Fruit fly (Drosophila melanogaster): ENCODE data around the gene Or33c.

Gene Or33c

DNA sequence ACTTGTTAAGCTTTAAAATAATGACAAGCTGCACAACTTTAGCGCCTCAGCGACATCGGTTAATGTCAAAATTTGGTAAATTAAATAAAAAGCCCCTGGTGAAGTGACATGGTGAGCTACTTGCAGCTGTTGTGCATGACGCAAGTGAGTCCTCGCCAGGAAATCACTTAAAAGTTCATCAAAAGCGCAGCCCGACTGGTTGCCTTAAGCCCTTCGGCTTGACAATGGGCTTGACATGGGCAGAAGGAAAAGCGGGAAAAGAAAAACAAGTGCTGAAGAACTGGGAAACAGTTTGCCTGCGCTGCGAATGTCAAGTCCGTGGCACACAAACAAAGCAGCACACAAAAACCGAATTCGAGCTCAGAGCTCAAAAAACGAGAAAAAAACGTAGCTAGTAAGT lies 9.9 kb downstream of the Or33c start, which contains the start of gene CG16964:
CG16964 (plus strand) TSS at position 301 of the 400 bp plus-strand sequence.
- TF ChIP-seq EcR (GFP tag; optimal IDR thresholded peaks at IDR 0.05) (no peak), Dll (optimal IDR thresholded peaks at IDR 0.05) (no peak), usp (GFP tag; optimal IDR thresholded peaks at IDR 0.05) (no peak), pan (optimal IDR thresholded peaks at IDR 0.05) (no peak), CG8478 (optimal IDR thresholded peaks at IDR 0.05) (no peak), psq (optimal IDR thresholded peaks at IDR 0.05) (no peak)

DNA sequence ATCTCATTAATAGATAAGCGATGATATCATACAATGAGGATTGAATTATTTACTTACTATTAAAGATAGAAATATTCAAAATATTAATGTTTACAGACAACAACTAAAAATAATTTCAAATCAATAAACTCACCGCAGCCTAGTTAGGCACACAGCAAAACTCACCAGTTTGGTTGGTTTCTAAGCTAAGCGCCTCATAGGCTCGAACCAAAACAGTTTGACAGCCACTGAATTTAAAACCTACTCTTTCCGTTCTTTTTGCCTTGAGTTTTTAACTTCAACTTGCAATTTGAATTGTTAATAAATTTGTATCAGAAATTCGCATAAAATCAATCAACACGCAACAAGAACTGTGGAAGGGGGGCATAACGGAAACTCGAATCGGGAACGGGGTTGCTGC lies 10.7 kb downstream of the Or33c start:
- no peak for TF ChIP-seq CG8478 (optimal IDR thresholded peaks at IDR 0.05)
- no peak for TF ChIP-seq psq (optimal IDR thresholded peaks at IDR 0.05)

DNA sequence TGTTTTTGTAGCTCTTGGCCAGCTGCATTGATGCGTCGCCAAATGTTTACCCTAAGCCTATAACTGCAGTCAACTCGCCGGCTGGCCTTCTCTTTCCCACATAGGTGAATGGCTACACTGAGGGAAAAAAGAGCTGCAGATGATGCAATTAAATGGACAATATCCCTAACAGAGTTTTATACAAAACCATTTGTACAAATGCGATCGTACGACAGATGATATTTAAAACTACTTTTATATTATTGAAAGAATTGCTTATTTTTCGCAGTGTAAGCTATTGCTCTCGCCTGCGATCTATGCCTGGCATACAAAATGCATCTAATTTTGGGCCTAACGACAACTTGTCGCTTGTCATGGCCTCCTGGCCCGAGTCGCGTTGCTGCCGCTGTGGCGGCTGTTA lies 12.1 kb downstream of the Or33c start:
- TF ChIP-seq pan (optimal IDR thresholded peaks at IDR 0.05) (no peak), EcR (GFP tag; optimal IDR thresholded peaks at IDR 0.05) (no peak), usp (GFP tag; optimal IDR thresholded peaks at IDR 0.05) (no peak), psq (optimal IDR thresholded peaks at IDR 0.05) (no peak), Dll (optimal IDR thresholded peaks at IDR 0.05) (no peak), CG8478 (optimal IDR thresholded peaks at IDR 0.05) (no peak)

DNA sequence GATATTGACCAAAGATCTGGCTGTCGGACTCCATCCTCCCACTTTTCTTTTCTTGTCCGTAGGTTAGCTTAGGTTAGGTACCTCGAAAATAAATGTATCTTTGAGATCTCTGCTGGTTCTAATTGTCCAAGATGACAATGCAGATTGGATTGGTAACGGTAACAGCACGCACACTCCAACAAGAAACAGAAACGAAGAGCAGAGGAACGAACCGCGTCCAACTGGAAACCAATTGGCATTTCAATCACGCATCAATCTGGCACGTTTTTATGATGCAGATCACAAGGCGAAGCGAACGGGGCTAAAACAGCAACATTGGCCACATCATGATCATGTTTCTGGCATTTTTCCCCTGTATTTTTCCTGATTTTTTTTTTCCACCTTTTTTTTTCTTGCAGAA lies 18.1 kb downstream of the Or33c start:
- TF ChIP-seq EcR (GFP tag; optimal IDR thresholded peaks at IDR 0.05) (no peak), CG8478 (optimal IDR thresholded peaks at IDR 0.05) (no peak), Dll (optimal IDR thresholded peaks at IDR 0.05) (no peak), usp (GFP tag; optimal IDR thresholded peaks at IDR 0.05) (no peak), psq (optimal IDR thresholded peaks at IDR 0.05) (no peak), pan (optimal IDR thresholded peaks at IDR 0.05) (no peak)

DNA sequence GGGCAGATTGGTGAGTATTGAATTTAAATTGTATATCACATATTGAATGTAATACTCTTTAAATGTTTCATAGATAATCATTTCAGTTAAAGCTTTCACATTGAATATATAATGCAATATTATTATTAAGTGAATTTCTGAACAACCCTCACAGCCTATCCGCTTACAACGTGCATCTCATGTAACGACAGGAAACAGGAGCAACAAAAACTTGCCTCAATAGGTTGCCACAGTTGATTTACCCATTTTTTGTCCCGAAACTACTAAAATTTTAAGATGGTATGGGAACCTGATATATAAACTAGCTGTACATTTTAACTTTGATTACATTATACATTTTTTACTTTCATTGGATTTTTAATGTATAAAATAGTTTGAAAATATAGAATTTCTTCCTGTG lies 21.0 kb downstream of the Or33c start:
- TF ChIP-seq psq (optimal IDR thresholded peaks at IDR 0.05): no peak
- TF ChIP-seq pan (optimal IDR thresholded peaks at IDR 0.05): no peak
- TF ChIP-seq usp (GFP tag; optimal IDR thresholded peaks at IDR 0.05): no peak
- no peak for TF ChIP-seq EcR (GFP tag; optimal IDR thresholded peaks at IDR 0.05)
- TF ChIP-seq Dll (optimal IDR thresholded peaks at IDR 0.05): no peak
- no peak for TF ChIP-seq CG8478 (optimal IDR thresholded peaks at IDR 0.05)

DNA sequence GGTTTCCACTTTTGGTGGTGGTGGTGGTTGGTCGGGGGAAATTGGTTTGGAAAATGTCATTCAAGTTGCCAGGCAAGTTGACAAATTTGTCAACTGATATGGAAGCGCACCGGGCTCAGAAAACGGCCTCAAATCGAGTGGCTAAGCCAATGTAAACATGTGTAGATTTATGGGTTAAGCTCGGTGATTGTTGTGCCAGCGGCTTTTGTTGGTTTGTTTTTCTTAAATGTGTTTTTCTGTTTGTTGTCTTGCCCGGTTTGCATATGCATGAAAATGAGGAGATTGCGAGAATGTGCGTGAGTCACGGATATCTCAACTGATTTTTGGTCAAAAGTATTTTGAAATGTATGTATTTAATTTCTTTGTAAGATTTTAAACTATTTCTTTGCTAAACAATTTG lies 23.1 kb downstream of the Or33c start:
- TF ChIP-seq EcR (GFP tag; optimal IDR thresholded peaks at IDR 0.05) (no peak), CG8478 (optimal IDR thresholded peaks at IDR 0.05) (no peak), pan (optimal IDR thresholded peaks at IDR 0.05) (no peak), psq (optimal IDR thresholded peaks at IDR 0.05) (no peak), usp (GFP tag; optimal IDR thresholded peaks at IDR 0.05) (no peak), Dll (optimal IDR thresholded peaks at IDR 0.05) (no peak)

DNA sequence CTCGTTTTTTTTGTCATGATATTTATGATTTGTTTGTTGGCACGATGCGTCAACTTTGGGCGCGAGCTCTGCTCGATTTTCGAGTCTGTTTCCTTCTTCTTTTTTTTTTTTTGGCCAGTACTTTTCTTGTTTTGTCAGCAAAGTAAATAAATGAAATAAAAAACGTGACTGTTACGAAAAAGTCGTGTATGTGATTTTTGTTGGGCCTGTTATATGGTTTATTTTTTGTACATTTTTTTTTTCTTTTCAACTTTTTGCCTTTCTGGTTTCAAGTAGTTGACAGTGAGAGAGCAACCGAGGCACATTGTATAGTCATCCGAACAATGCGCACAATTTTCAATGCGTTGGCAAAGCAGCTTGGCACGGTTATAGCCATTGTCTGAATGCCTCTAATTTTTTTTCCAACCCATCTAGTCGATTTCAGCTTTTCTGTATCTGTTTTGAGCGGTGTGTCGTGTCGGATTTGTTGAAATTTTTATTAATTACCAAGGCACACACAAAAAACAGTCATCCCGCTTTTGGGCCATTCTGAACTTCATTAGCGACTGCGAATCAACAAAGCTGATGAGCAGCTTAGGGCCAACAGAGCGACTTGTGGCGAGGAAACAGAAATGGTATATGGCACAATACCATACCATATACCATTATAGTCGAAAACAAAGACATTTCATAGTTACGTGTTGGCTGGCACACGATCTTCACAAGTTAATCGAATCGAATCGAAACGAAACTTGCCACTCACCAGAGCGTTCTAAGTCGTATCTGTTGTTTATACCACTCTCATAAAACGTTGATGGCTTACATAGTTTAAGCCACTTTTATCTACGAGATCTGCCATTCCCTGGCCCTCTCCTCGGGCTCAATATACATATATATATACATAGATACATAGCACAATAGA lies 25.9 kb downstream of the Or33c start:
- no peak for TF ChIP-seq EcR (GFP tag; optimal IDR thresholded peaks at IDR 0.05)
- no peak for TF ChIP-seq usp (GFP tag; optimal IDR thresholded peaks at IDR 0.05)
- no peak for TF ChIP-seq psq (optimal IDR thresholded peaks at IDR 0.05)
- no peak for TF ChIP-seq pan (optimal IDR thresholded peaks at IDR 0.05)
- no peak for TF ChIP-seq Dll (optimal IDR thresholded peaks at IDR 0.05)
- no peak for TF ChIP-seq CG8478 (optimal IDR thresholded peaks at IDR 0.05)

DNA sequence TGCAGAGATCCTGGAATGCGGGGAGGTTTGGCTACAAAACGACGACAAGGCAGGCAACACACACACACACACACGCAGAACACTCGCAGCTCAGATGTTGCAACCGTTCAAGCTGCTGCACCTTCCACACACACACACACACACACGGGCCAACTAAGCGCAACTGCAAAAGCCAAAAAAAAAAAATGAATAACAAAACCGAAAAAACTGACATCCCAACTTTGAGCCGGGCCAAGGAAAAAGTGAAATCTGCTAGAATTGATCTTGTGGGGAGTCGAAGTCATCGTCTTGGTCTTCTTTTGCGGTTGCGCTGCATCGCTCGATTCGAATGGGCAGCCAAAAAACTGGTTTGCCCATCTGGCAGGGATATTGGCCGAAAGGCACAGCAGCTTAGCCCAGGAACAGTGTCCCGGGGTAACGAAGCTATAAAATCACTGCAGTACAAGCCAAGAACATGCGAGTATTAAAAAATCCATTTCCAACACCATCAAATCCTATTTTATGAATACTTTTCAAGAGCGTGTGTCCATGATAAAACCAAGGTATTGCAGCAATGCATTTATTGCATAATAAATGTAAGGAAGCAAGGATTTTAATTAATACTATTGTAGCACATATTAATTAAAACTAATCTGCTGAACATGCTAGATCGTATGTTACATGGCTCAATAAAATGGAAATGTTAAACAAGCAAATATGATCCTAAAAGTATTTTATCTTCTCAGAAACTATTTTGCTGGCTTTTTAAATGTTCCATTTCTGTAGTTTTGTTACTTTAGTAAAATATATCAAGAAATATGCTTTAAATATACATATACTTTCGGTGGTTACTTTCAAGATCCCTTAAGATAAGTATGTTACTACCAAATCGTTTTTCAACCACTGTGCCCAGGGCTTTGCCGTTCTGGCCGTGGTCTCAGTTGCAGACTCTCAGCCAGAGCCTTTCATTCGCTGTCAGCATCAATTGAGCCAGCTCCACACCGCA lies 28.1 kb downstream of the Or33c start:
- TF ChIP-seq Dll (optimal IDR thresholded peaks at IDR 0.05) (no peak), EcR (GFP tag; optimal IDR thresholded peaks at IDR 0.05) (no peak), pan (optimal IDR thresholded peaks at IDR 0.05) (no peak), CG8478 (optimal IDR thresholded peaks at IDR 0.05) (no peak), usp (GFP tag; optimal IDR thresholded peaks at IDR 0.05) (no peak), psq (optimal IDR thresholded peaks at IDR 0.05) (no peak)

DNA sequence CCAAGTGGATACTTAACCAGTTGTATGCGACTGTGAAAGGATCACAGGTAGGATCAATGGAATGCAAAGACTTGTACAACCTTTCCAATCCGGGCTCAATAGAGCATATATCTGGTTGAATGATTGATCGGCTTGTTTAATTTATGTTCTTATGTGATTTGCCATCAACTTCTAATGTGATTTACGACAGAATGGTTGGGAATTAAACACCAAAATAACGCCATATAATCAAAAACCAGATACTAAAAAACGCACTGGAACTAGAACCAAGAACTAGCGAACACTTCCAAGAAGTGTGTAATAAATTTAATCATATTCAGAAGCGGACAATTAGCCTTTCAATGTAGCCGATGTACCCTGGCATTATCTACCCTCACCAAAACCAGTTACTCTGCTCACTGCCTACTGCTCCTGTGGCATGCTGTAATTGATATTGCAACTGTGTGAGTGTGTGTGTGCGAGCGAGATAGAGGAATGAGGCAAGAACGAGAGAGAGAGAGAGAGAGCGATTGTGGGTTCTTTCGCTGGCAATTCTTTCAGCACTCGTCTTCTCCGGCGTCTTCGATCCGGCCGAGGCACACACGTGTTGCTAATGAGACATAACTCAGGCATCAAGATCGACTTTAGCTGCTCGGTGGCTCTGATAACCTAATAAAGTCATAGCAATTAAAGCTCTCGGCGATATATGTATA lies 31.0 kb downstream of the Or33c start:
- TF ChIP-seq CG8478 (optimal IDR thresholded peaks at IDR 0.05) (peak; percentile 26), Dll (optimal IDR thresholded peaks at IDR 0.05) (no peak), usp (GFP tag; optimal IDR thresholded peaks at IDR 0.05) (no peak), psq (optimal IDR thresholded peaks at IDR 0.05) (no peak), EcR (GFP tag; optimal IDR thresholded peaks at IDR 0.05) (no peak), pan (optimal IDR thresholded peaks at IDR 0.05) (no peak)

DNA sequence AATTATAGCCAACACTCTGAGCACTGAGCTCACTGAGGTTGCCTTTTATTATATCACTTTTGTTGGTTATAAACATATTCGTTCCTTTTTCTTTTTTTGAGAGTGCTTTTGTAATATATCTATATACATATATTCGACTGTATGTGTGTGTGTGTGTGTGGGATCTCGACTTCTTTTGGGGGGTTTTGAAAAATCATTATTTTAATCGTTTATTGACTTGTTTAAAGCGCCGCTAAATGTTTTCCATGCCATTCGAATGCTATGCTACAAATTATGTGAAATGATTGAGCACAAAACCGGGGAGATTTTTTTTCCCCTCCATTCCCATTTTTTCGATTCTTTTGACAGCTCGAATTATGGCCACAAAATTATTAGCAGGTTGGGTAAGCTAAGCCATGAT lies 31.7 kb downstream of the Or33c start:
- TF ChIP-seq usp (GFP tag; optimal IDR thresholded peaks at IDR 0.05): no peak
- TF ChIP-seq Dll (optimal IDR thresholded peaks at IDR 0.05): no peak
- no peak for TF ChIP-seq pan (optimal IDR thresholded peaks at IDR 0.05)
- TF ChIP-seq CG8478 (optimal IDR thresholded peaks at IDR 0.05): no peak
- no peak for TF ChIP-seq psq (optimal IDR thresholded peaks at IDR 0.05)
- TF ChIP-seq EcR (GFP tag; optimal IDR thresholded peaks at IDR 0.05): no peak

DNA sequence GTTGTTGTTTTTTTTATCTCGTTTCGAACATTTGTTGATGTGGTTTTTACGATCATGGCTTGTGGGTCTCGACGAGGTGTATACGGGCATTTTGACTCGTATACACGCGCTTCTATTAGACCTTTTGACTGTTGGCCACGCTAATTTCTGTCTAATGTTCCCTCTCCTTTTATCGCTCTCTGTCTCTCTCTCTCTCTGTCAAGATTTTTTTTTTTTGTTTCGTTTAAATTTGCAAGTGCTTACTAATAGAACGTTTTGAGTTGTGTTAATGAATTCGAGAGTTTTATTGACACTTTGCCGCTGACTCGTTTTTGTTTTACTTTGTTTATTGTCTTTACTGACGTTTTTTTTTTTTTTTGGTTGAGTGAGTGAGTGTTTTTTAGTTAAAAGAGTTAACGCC lies 32.6 kb downstream of the Or33c start:
- TF ChIP-seq Dll (optimal IDR thresholded peaks at IDR 0.05) (no peak), CG8478 (optimal IDR thresholded peaks at IDR 0.05) (no peak), psq (optimal IDR thresholded peaks at IDR 0.05) (no peak), pan (optimal IDR thresholded peaks at IDR 0.05) (no peak), usp (GFP tag; optimal IDR thresholded peaks at IDR 0.05) (no peak)

Measured in whole organism.